Fruit fly (Drosophila melanogaster): ENCODE data around the gene Vdup1.

DNA sequence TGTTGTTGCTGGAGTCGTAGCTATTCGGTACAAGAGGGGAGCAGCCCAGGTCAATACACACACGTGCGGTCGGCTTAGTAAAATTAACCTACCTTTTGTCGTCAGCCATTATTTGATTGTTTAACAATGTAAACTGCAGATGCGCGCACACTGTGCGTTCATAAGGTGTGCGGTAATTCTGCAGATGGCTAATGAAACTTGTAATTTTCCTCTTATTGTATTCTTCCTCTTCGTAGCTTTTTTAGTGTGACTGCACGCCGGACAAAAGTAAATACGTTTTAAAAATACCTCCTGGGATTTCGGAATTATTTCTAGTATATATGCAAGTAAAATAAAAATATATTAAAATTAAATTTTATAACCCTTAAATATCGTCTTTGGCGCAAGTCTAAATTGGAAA, 32.4 kb upstream of the Vdup1 start, which contains the start of gene Prp4k:
- TF ChIP-seq CTCF (optimal IDR thresholded peaks at IDR 0.05), result no peak
- no peak for TF ChIP-seq CG8478 (optimal IDR thresholded peaks at IDR 0.05)
